Worm (Caenorhabditis elegans): ENCODE data around the gene C05D10.4.

- TF ChIP-seq flt-1 (GFP tag; IDR thresholded peaks at IDR 0.05) (no peak), ama-1 (optimal IDR thresholded peaks at IDR 0.05) (no peak), scrt-1 (GFP tag; IDR thresholded peaks at IDR 0.05) (no peak), hmbx-1 (tag; optimal IDR thresholded peaks at IDR 0.05) (no peak), F13C5.2 (tag; optimal IDR thresholded peaks at IDR 0.05) (no peak), pes-1 (GFP tag; IDR thresholded peaks at IDR 0.05) (no peak), aly-1 (tag; optimal IDR thresholded peaks at IDR 0.05) (no peak), ets-7 (tag; optimal IDR thresholded peaks at IDR 0.05) (no peak), ceh-36 (tag; optimal IDR thresholded peaks at IDR 0.05) (no peak), tra-4 (tag; optimal IDR thresholded peaks at IDR 0.05) (no peak)
These were observed 41.8 kb upstream of the C05D10.4 start for ce11 chrIII:6144390-6144962.

Data from whole organism, early embryonic.